Worm (Caenorhabditis elegans) whole organism, L4/young adult: Measurements from ENCODE around the gene grd-4.
"Not testable (repeated sequence)": the region's sequence is repeated elsewhere in the genome, so short reads cannot be mapped to it uniquely, and the experiment has no call there.

Experiments
- W03F9.2 ChIP-seq: fragments of 150-350 bp; optimal IDR thresholded peaks from 2 replicates; lab custom pipeline; 2014; ENCODE audit warnings: missing biosample characterization, missing genetic modification characterization
- dao-5 ChIP-seq: sonication (generic microtip); optimal IDR thresholded peaks from 2 replicates; lab custom pipeline; 2016; ENCODE audit warnings: missing genotype, missing genetic modification characterization, moderate library complexity, missing compliant biosample characterization
- him-1 ChIP-seq: sonication (generic microtip); optimal IDR thresholded peaks from 2 replicates; lab custom pipeline; 2016; ENCODE audit warnings: missing genotype, missing genetic modification reagents, missing genetic modification characterization, missing compliant biosample characterization

ce11 chrX:8535006-8535405 lies 34.0 kb downstream of the grd-4 start, which contains the start of gene nspc-1:
- not testable (repeated sequence) for TF ChIP-seq him-1, dao-5, W03F9.2 (tag; lab: Kevin White, UChicago)
